Worm (Caenorhabditis elegans): Measurements from ENCODE around the gene R11D1.4.

Gene R11D1.4

ce11 chrV:12714120-12714519 is at the start of gene R11D1.4:
Gene R11D1.4, minus strand, starts transcription at chrV:12714220.
- TF ChIP-seq ceh-43 (GFP tag; optimal IDR thresholded peaks at IDR 0.05) (no peak), flh-1 (GFP tag; optimal IDR thresholded peaks at IDR 0.05) (no peak), nhr-2 (tag; optimal IDR thresholded peaks at IDR 0.05) (no peak), pha-4 (tag; optimal IDR thresholded peaks at IDR 0.05) (no peak), drap-1 (GFP tag; optimal IDR thresholded peaks at IDR 0.05) (no peak), elt-3 (tag; optimal IDR thresholded peaks at IDR 0.05) (no peak)

ce11 chrV:12763291-12763995 is 49.4 kb upstream of the R11D1.4 start, which contains the start of the genes abcf-1 and scc-3:
Gene abcf-1, minus strand, starts transcription at chrV:12763375.
Gene scc-3, plus strand, starts transcription at chrV:12763945.
- TF ChIP-seq drap-1 (GFP tag; optimal IDR thresholded peaks at IDR 0.05) (no peak), cnd-1 (tag; optimal IDR thresholded peaks at IDR 0.05) (no peak), lsy-2 (tag; optimal IDR thresholded peaks at IDR 0.05) (peak; percentile 93), unc-39 (tag; optimal IDR thresholded peaks at IDR 0.05) (no peak), mab-5 (tag; optimal IDR thresholded peaks at IDR 0.05) (no peak)

- TF ChIP-seq bed-3 (GFP tag; optimal IDR thresholded peaks at IDR 0.05) (no peak), elt-3 (tag; optimal IDR thresholded peaks at IDR 0.05) (no peak), nhr-28 (tag; optimal IDR thresholded peaks at IDR 0.05) (no peak), zip-8 (tag; optimal IDR thresholded peaks at IDR 0.05) (no peak), nhr-237 (tag; optimal IDR thresholded peaks at IDR 0.05) (no peak), ceh-83 (GFP tag; optimal IDR thresholded peaks at IDR 0.05) (no peak), mls-2 (tag; optimal IDR thresholded peaks at IDR 0.05) (no peak), ceh-39 (tag; optimal IDR thresholded peaks at IDR 0.05) (no peak), M03D4.4 (tag; optimal IDR thresholded peaks at IDR 0.05) (no peak), tbx-8 (GFP tag; optimal IDR thresholded peaks at IDR 0.05) (no peak), ztf-11 (tag; optimal IDR thresholded peaks at IDR 0.05) (no peak), ceh-43 (GFP tag; optimal IDR thresholded peaks at IDR 0.05) (no peak), ces-1 (GFP tag; optimal IDR thresholded peaks at IDR 0.05) (no peak), sem-2 (GFP tag; optimal IDR thresholded peaks at IDR 0.05) (no peak), elt-1 (tag; optimal IDR thresholded peaks at IDR 0.05; ENCODE audit: borderline replicate concordance, insufficient read depth) (no peak), mep-1 (tag; optimal IDR thresholded peaks at IDR 0.05) (no peak), mab-5 (tag; optimal IDR thresholded peaks at IDR 0.05) (no peak), cnd-1 (tag; optimal IDR thresholded peaks at IDR 0.05) (no peak), lin-32 (GFP tag; optimal IDR thresholded peaks at IDR 0.05) (no peak)
Observed at ce11 chrV:12760913-12761312, 46.9 kb upstream of the R11D1.4 start, which contains the start of gene F18E2.15. Gene F18E2.15, minus strand, starts transcription at chrV:12761013.

ce11 chrV:12759660-12760059 is 45.6 kb upstream of the R11D1.4 start, which contains the start of gene papl-1:
Gene papl-1, minus strand, starts transcription at chrV:12759760.
- TF ChIP-seq tbx-8 (GFP tag; optimal IDR thresholded peaks at IDR 0.05) = no peak
- TF ChIP-seq unc-62 (GFP tag; optimal IDR thresholded peaks at IDR 0.05) = no peak
- no peak for TF ChIP-seq elt-3 (tag; optimal IDR thresholded peaks at IDR 0.05)
- no peak for TF ChIP-seq nhr-12 (tag; optimal IDR thresholded peaks at IDR 0.05)
- TF ChIP-seq lsy-2 (tag; optimal IDR thresholded peaks at IDR 0.05) = no peak
- no peak for TF ChIP-seq snpc-4 (tag; optimal IDR thresholded peaks at IDR 0.05)

ce11 chrV:12754839-12755238 is 40.8 kb upstream of the R11D1.4 start, which contains the start of gene gpa-13:
Gene gpa-13, minus strand, starts transcription at chrV:12754939.
- TF ChIP-seq unc-120 (tag; optimal IDR thresholded peaks at IDR 0.05; ENCODE audit: poor library complexity, severe bottlenecking) = no peak
- no peak for TF ChIP-seq mab-5 (tag; optimal IDR thresholded peaks at IDR 0.05)

ce11 chrV:12752407-12752806 is 38.4 kb upstream of the R11D1.4 start, which contains the start of gene C15C8.8:
Gene C15C8.8, minus strand, starts transcription at chrV:12752507.
- TF ChIP-seq lsy-2 (tag; optimal IDR thresholded peaks at IDR 0.05) (no peak), mls-2 (tag; optimal IDR thresholded peaks at IDR 0.05) (no peak), drap-1 (GFP tag; optimal IDR thresholded peaks at IDR 0.05) (no peak), sptf-1 (tag; optimal IDR thresholded peaks at IDR 0.05) (no peak), ham-2 (GFP tag; optimal IDR thresholded peaks at IDR 0.05) (no peak)

All from whole organism, mixed stage, embryonic.